Fruit fly (Drosophila melanogaster) whole organism, embryonic: ENCODE data around the gene CG17359.
A peak's percentile ranks its signal among the peaks of the same experiment; 100 is the strongest.

Experiments
- Antp ChIP-seq: fragments of 200-800 bp; sonication (Bioruptor generic); optimal IDR thresholded peaks from 3 replicates; lab custom pipeline; 2016; ENCODE audit warnings: missing biosample characterization, missing genetic modification characterization
- Asciz ChIP-seq: fragments of 200-800 bp; sonication (Bioruptor generic); optimal IDR thresholded peaks from 2 replicates; lab custom pipeline; 2017; ENCODE audit warnings: missing biosample characterization, mild to moderate bottlenecking, missing genetic modification characterization, missing genetic modification reagents
- Bgb ChIP-seq: fragments of 200-800 bp; sonication (Bioruptor generic); IDR thresholded peaks from 2 replicates; pipeline ENCODE4 v1.3.6; 2022; ENCODE audit warnings: missing biosample characterization, missing genetic modification characterization; ENCODE audit not compliant: partially characterized antibody
- CG10274 ChIP-seq: fragments of 200-800 bp; sonication (Bioruptor generic); optimal IDR thresholded peaks from 3 replicates; lab custom pipeline; 2017; ENCODE audit warnings: missing biosample characterization, mild to moderate bottlenecking, missing genetic modification characterization
- CG10321 ChIP-seq: fragments of 200-800 bp; sonication (Bioruptor generic); IDR thresholded peaks from 2 replicates; pipeline ENCODE4 v1.3.6; 2022; ENCODE audit warnings: missing biosample characterization, missing genetic modification characterization
- CG12104 ChIP-seq: fragments of 200-800 bp; sonication (Bioruptor generic); optimal IDR thresholded peaks from 3 replicates; lab custom pipeline; 2016; ENCODE audit warnings: missing biosample characterization, missing genetic modification characterization
- CG13624 ChIP-seq: fragments of 200-800 bp; sonication (Bioruptor generic); optimal IDR thresholded peaks from 2 replicates; lab custom pipeline; 2016; ENCODE audit warnings: missing biosample characterization, missing genetic modification characterization
- CG14710 ChIP-seq: fragments of 200-800 bp; sonication (Bioruptor generic); optimal IDR thresholded peaks from 3 replicates; lab custom pipeline; 2019; ENCODE audit warnings: missing biosample characterization, mild to moderate bottlenecking, missing genetic modification characterization, moderate library complexity
- CG1529 ChIP-seq: fragments of 200-800 bp; sonication (Bioruptor generic); optimal IDR thresholded peaks from 3 replicates; lab custom pipeline; 2018; ENCODE audit warnings: missing biosample characterization, missing genetic modification characterization
- CG1602 ChIP-seq: fragments of 200-800 bp; sonication (Bioruptor generic); optimal IDR thresholded peaks from 3 replicates; lab custom pipeline; 2016; ENCODE audit warnings: missing biosample characterization, missing genetic modification characterization
- CG16813 ChIP-seq: fragments of 200-800 bp; sonication (Bioruptor generic); IDR thresholded peaks from 3 replicates; pipeline ENCODE4 v1.3.6; 2022; ENCODE audit warnings: missing biosample characterization, missing genetic modification characterization; ENCODE audit not compliant: partially characterized antibody
- CG17568 ChIP-seq: fragments of 200-800 bp; sonication (Bioruptor generic); optimal IDR thresholded peaks from 2 replicates; lab custom pipeline; 2018; ENCODE audit warnings: missing biosample characterization, mild to moderate bottlenecking, missing genetic modification characterization, moderate library complexity
- CG17829 ChIP-seq: fragments of 200-800 bp; optimal IDR thresholded peaks from 2 replicates; lab custom pipeline; 2019; ENCODE audit warnings: missing biosample characterization, mild to moderate bottlenecking, missing genetic modification characterization, moderate library complexity
- CG18262 ChIP-seq: fragments of 200-800 bp; optimal IDR thresholded peaks from 3 replicates; lab custom pipeline; 2019; ENCODE audit warnings: missing biosample characterization, mild to moderate bottlenecking, missing genetic modification characterization, moderate library complexity
- CG43689 ChIP-seq: fragments of 200-800 bp; sonication (Bioruptor generic); IDR thresholded peaks from 2 replicates; pipeline ENCODE4 v1.3.6; 2022; ENCODE audit warnings: missing biosample characterization, missing genetic modification characterization
- CG4404 ChIP-seq: fragments of 200-800 bp; sonication (Bioruptor generic); IDR thresholded peaks from 2 replicates; pipeline ENCODE4 v1.3.6; 2022; ENCODE audit warnings: missing biosample characterization, missing genetic modification characterization
- CG6683 ChIP-seq: fragments of 200-800 bp; sonication (Bioruptor generic); optimal IDR thresholded peaks from 2 replicates; lab custom pipeline; 2017; ENCODE audit warnings: missing biosample characterization, mild to moderate bottlenecking, missing genetic modification characterization, missing genetic modification reagents
- CG7271 ChIP-seq: fragments of 200-800 bp; sonication (Bioruptor generic); optimal IDR thresholded peaks from 2 replicates; lab custom pipeline; 2018; ENCODE audit warnings: missing biosample characterization, mild to moderate bottlenecking, missing genetic modification characterization, moderate library complexity
- CkIIα-i1 ChIP-seq: fragments of 200-800 bp; sonication (Bioruptor generic); IDR thresholded peaks from 2 replicates; pipeline ENCODE4 v1.3.6; 2022; ENCODE audit warnings: missing biosample characterization, missing genetic modification characterization
- CoRest ChIP-seq: fragments of 200-800 bp; sonication (Bioruptor generic); optimal IDR thresholded peaks from 3 replicates; lab custom pipeline; 2018; ENCODE audit warnings: missing biosample characterization, mild to moderate bottlenecking, missing genetic modification characterization, moderate library complexity
- D19B ChIP-seq: fragments of 200-800 bp; sonication (Bioruptor generic); optimal IDR thresholded peaks from 2 replicates; lab custom pipeline; 2017; ENCODE audit warnings: missing biosample characterization, mild to moderate bottlenecking, missing genetic modification characterization
- Dad ChIP-seq: fragments of 200-800 bp; sonication (Bioruptor generic); optimal IDR thresholded peaks from 3 replicates; lab custom pipeline; 2016; ENCODE audit warnings: missing biosample characterization, missing genetic modification characterization
- HLHmδ ChIP-seq: fragments of 200-800 bp; sonication (Bioruptor generic); optimal IDR thresholded peaks from 2 replicates; lab custom pipeline; 2018; ENCODE audit warnings: missing biosample characterization, mild to moderate bottlenecking, missing genetic modification characterization, moderate library complexity
- Hr39 ChIP-seq: fragments of >200 bp; optimal IDR thresholded peaks from 2 replicates; lab custom pipeline; 2017
- Hsf ChIP-seq: fragments of 200-800 bp; sonication (Bioruptor generic); optimal IDR thresholded peaks from 3 replicates; lab custom pipeline; 2016; ENCODE audit warnings: missing biosample characterization, missing genetic modification characterization
- Lhr ChIP-seq: fragments of 200-800 bp; sonication (Bioruptor generic); optimal IDR thresholded peaks from 3 replicates; lab custom pipeline; 2017; ENCODE audit warnings: mild to moderate bottlenecking, missing biosample characterization, missing genetic modification reagents, missing genetic modification characterization
- Neu2 ChIP-seq: fragments of 200-800 bp; sonication (Bioruptor generic); optimal IDR thresholded peaks from 3 replicates; lab custom pipeline; 2016; ENCODE audit warnings: missing biosample characterization, missing genetic modification characterization, borderline replicate concordance
- Nf-YC ChIP-seq: fragments of 200-800 bp; optimal IDR thresholded peaks from 3 replicates; lab custom pipeline; 2019; ENCODE audit warnings: missing biosample characterization, mild to moderate bottlenecking, missing genetic modification characterization, moderate library complexity
- Oli ChIP-seq: fragments of 200-800 bp; sonication (Bioruptor generic); optimal IDR thresholded peaks from 2 replicates; lab custom pipeline; 2018; ENCODE audit warnings: missing biosample characterization, mild to moderate bottlenecking, missing genetic modification characterization, moderate library complexity
- Opbp ChIP-seq: fragments of 200-800 bp; sonication (Bioruptor generic); IDR thresholded peaks from 3 replicates; pipeline ENCODE4 v1.3.6; 2022; ENCODE audit warnings: missing biosample characterization, missing genetic modification characterization; ENCODE audit not compliant: partially characterized antibody
- Spps ChIP-seq: fragments of 200-800 bp; sonication (Bioruptor generic); optimal IDR thresholded peaks from 2 replicates; lab custom pipeline; 2018; ENCODE audit warnings: missing biosample characterization, mild to moderate bottlenecking, missing genetic modification characterization
- Xbp1 ChIP-seq: fragments of 200-800 bp; sonication (Bioruptor generic); optimal IDR thresholded peaks from 3 replicates; lab custom pipeline; 2016; ENCODE audit warnings: missing biosample characterization, mild to moderate bottlenecking, missing genetic modification characterization
- bbx ChIP-seq: fragments of 200-800 bp; sonication (Bioruptor generic); IDR thresholded peaks from 2 replicates; pipeline ENCODE4 v1.3.6; 2022; ENCODE audit warnings: missing biosample characterization, missing genetic modification characterization; ENCODE audit not compliant: partially characterized antibody
- caup ChIP-seq: fragments of 200-800 bp; sonication (Bioruptor generic); optimal IDR thresholded peaks from 3 replicates; lab custom pipeline; 2017; ENCODE audit warnings: missing biosample characterization, mild to moderate bottlenecking, missing genetic modification characterization, moderate library complexity; ENCODE audit not compliant: severe bottlenecking
- dati ChIP-seq: fragments of 200-800 bp; sonication (Bioruptor generic); IDR thresholded peaks from 2 replicates; pipeline ENCODE4 v1.3.6; 2022; ENCODE audit warnings: missing biosample characterization, missing genetic modification characterization
- en ChIP-seq: fragments of 200-800 bp; sonication (Bioruptor generic); optimal IDR thresholded peaks from 2 replicates; lab custom pipeline; 2016; ENCODE audit warnings: missing biosample characterization, missing genetic modification characterization
- fd96Cb ChIP-seq: fragments of 200-800 bp; sonication (Bioruptor generic); optimal IDR thresholded peaks from 2 replicates; lab custom pipeline; 2018; ENCODE audit warnings: missing biosample characterization, mild to moderate bottlenecking, missing genetic modification characterization, moderate library complexity
- grau ChIP-seq: fragments of 200-800 bp; optimal IDR thresholded peaks from 3 replicates; lab custom pipeline; 2019; ENCODE audit warnings: missing biosample characterization, mild to moderate bottlenecking, missing genetic modification characterization, moderate library complexity
- gro ChIP-seq: fragments of 200-800 bp; sonication (Bioruptor generic); optimal IDR thresholded peaks from 2 replicates; lab custom pipeline; 2016; ENCODE audit warnings: missing biosample characterization, missing genetic modification characterization
- gt ChIP-seq: fragments of 200-800 bp; sonication (Bioruptor generic); IDR thresholded peaks from 2 replicates; pipeline ENCODE4 v1.3.6; 2022; ENCODE audit warnings: missing biosample characterization, missing genetic modification characterization
- ham ChIP-seq: fragments of 200-800 bp; sonication (Bioruptor generic); IDR thresholded peaks from 2 replicates; pipeline ENCODE4 v1.3.6; 2022; ENCODE audit warnings: missing biosample characterization, missing genetic modification characterization
- kah ChIP-seq: fragments of 200-800 bp; sonication (Bioruptor generic); optimal IDR thresholded peaks from 2 replicates; lab custom pipeline; 2018; ENCODE audit warnings: missing biosample characterization, mild to moderate bottlenecking, missing genetic modification characterization
- mam ChIP-seq: fragments of 200-800 bp; sonication (Bioruptor generic); optimal IDR thresholded peaks from 3 replicates; lab custom pipeline; 2016; ENCODE audit warnings: missing biosample characterization, missing genetic modification characterization
- nom ChIP-seq: fragments of 200-800 bp; sonication (Bioruptor generic); optimal IDR thresholded peaks from 2 replicates; lab custom pipeline; 2017; ENCODE audit warnings: missing biosample characterization, missing genetic modification characterization, mild to moderate bottlenecking, moderate library complexity, missing genetic modification reagents
- pfk ChIP-seq: fragments of 200-800 bp; sonication (Bioruptor generic); optimal IDR thresholded peaks from 2 replicates; lab custom pipeline; 2018; ENCODE audit warnings: missing biosample characterization, mild to moderate bottlenecking, missing genetic modification characterization, moderate library complexity
- pum ChIP-seq: fragments of 200-800 bp; sonication (Bioruptor generic); optimal IDR thresholded peaks from 2 replicates; lab custom pipeline; 2016; ENCODE audit warnings: missing biosample characterization, missing genetic modification characterization
- scrt ChIP-seq: fragments of 200-800 bp; sonication (Bioruptor generic); optimal IDR thresholded peaks from 2 replicates; lab custom pipeline; 2018; ENCODE audit warnings: missing biosample characterization, mild to moderate bottlenecking, missing genetic modification characterization, moderate library complexity
- sd ChIP-seq: fragments of 200-800 bp; sonication (Bioruptor generic); optimal IDR thresholded peaks from 3 replicates; lab custom pipeline; 2018; ENCODE audit warnings: missing biosample characterization, mild to moderate bottlenecking, missing genetic modification characterization, moderate library complexity
- sqz ChIP-seq: fragments of 200-800 bp; sonication (Bioruptor generic); optimal IDR thresholded peaks from 3 replicates; lab custom pipeline; 2018; ENCODE audit warnings: missing biosample characterization, mild to moderate bottlenecking, missing genetic modification characterization
- vnd ChIP-seq: fragments of 200-800 bp; sonication (Bioruptor generic); IDR thresholded peaks from 3 replicates; pipeline ENCODE4 v1.3.6; 2022; ENCODE audit warnings: missing biosample characterization, missing genetic modification characterization; ENCODE audit not compliant: partially characterized antibody

Gene CG17359

DNA sequence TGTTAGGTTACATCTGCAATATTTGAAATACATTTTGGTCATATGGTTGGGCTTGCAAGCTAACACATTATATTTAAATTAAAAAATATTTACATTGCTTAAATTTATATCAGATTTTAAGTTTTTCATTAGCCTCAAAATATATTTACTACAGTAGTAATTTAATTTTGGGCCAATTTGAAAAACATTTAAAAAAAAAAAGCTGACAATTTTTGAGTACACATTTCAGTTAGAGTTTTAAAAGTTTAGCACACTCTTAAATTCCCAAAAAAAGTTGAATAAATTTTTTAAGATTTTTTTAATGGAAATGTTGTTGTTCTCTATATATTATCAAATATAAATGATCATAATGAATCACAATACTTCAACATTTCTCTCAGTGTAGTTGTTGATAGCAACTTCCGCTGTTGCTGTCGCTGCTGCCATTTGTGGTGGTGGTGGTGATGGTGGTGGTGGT lies 41.8 kb downstream of the CG17359 start (continued):
- TF ChIP-seq CG13624 (no peak), Nf-YC (tag; lab: Kevin White, UChicago) (no peak), grau (tag; lab: Kevin White, UChicago) (peak; percentile 66), CG17829 (tag; lab: Kevin White, UChicago) (peak; percentile 76), CG17568 (GFP tag; lab: Kevin White, UChicago) (no peak), bbx (GFP tag; lab: Robert Waterston, UW) (no peak), CG1602 (peak; percentile 68), CG1529 (GFP tag; lab: Kevin White, UChicago) (peak; percentile 40), en (GFP tag; lab: Kevin White, UChicago) (no peak), CG18262 (peak; percentile 89), CG6683 (GFP tag; lab: Kevin White, UChicago) (peak; percentile 45), pfk (no peak), scrt (peak; percentile 6), CoRest (tag; lab: Kevin White, UChicago) (peak; percentile 86), Opbp (GFP tag; lab: Robert Waterston, UW) (no peak), vnd (GFP tag; lab: Robert Waterston, UW) (no peak), CG14710 (peak; percentile 90), nom (no peak), CG16813 (GFP tag; lab: Robert Waterston, UW) (no peak), CG7271 (tag; lab: Kevin White, UChicago) (peak; percentile 6), Oli (tag; lab: Kevin White, UChicago) (peak; percentile 83), fd96Cb (peak; percentile 87), Antp (GFP tag; lab: Kevin White, UChicago) (peak; percentile 21), sd (tag; lab: Kevin White, UChicago) (no peak), kah (GFP tag; lab: Kevin White, UChicago) (peak; percentile 18), Bgb (GFP tag; lab: Robert Waterston, UW) (no peak), mam (GFP tag; lab: Kevin White, UChicago) (no peak), Hr39 (lab: Kevin White, UChicago) (no peak), Dad (GFP tag; lab: Kevin White, UChicago) (no peak), CG43689 (GFP tag; lab: Robert Waterston, UW) (no peak), Hsf (GFP tag; lab: Kevin White, UChicago) (peak; percentile 71), CG12104 (GFP tag; lab: Kevin White, UChicago) (peak; percentile 77), CG10321 (GFP tag; lab: Robert Waterston, UW) (no peak), ham (GFP tag; lab: Robert Waterston, UW) (no peak), CG10274 (peak; percentile 1), gt (GFP tag; lab: Robert Waterston, UW) (no peak), Asciz (GFP tag; lab: Kevin White, UChicago) (peak; percentile 80), Lhr (GFP tag; lab: Kevin White, UChicago) (peak; percentile 1), Neu2 (GFP tag; lab: Kevin White, UChicago) (no peak), Spps (tag; lab: Kevin White, UChicago) (no peak), gro (GFP tag; lab: Kevin White, UChicago) (no peak), dati (GFP tag; lab: Robert Waterston, UW) (0 out of 2 replicates have a peak, but pooled peaks have one; percentile 15), CkIIα-i1 (GFP tag; lab: Robert Waterston, UW) (no peak), D19B (GFP tag; lab: Kevin White, UChicago) (no peak), HLHmδ (GFP tag; lab: Kevin White, UChicago) (no peak), pum (GFP tag; lab: Kevin White, UChicago) (no peak), sqz (GFP tag; lab: Kevin White, UChicago) (peak; percentile 48), Xbp1 (GFP tag; lab: Kevin White, UChicago) (peak; percentile 67), caup (GFP tag; lab: Kevin White, UChicago) (peak; percentile 1), CG4404 (no peak; the same call in 1 of the 2 replicates)
